Worm (Caenorhabditis elegans) whole organism, L4/young adult: ENCODE results near the gene idpp-5.
A peak's percentile ranks its signal among the peaks of the same experiment; 100 is the strongest.

ENCODE experiments used
- W03F9.2 ChIP-seq: fragments of 150-350 bp; optimal IDR thresholded peaks from 2 replicates; lab custom pipeline; 2014; ENCODE audit warnings: missing biosample characterization, missing genetic modification characterization
- dao-5 ChIP-seq: sonication (generic microtip); optimal IDR thresholded peaks from 2 replicates; lab custom pipeline; 2016; ENCODE audit warnings: missing genotype, missing genetic modification characterization, moderate library complexity, missing compliant biosample characterization
- him-1 ChIP-seq: sonication (generic microtip); optimal IDR thresholded peaks from 2 replicates; lab custom pipeline; 2016; ENCODE audit warnings: missing genotype, missing genetic modification reagents, missing genetic modification characterization, missing compliant biosample characterization

idpp-5 gene

ce11 chrX:3824907-3825689 is 32.5 kb upstream of the idpp-5 start:
- TF ChIP-seq him-1 (no peak), W03F9.2 (tag; lab: Kevin White, UChicago) (no peak), dao-5 (no peak)

ce11 chrX:3824443-3824842 is 31.8 kb upstream of the idpp-5 start:
- TF ChIP-seq W03F9.2 (tag; lab: Kevin White, UChicago) (no peak), him-1 (no peak), dao-5 (no peak)

- no peak for TF ChIP-seq him-1
- TF ChIP-seq W03F9.2 (tag; lab: Kevin White, UChicago): no peak
- TF ChIP-seq dao-5: no peak
Observed at ce11 chrX:3823869-3824268, 31.3 kb upstream of the idpp-5 start.

- TF ChIP-seq him-1: no peak
- no peak for TF ChIP-seq dao-5
- TF ChIP-seq W03F9.2 (tag; lab: Kevin White, UChicago): no peak
Observed at ce11 chrX:3822061-3822460, 29.4 kb upstream of the idpp-5 start.

- TF ChIP-seq W03F9.2 (tag; lab: Kevin White, UChicago): no peak
Observed at ce11 chrX:3821609-3822008, 29.0 kb upstream of the idpp-5 start.

ce11 chrX:3820666-3821065 is 28.1 kb upstream of the idpp-5 start:
- TF ChIP-seq him-1 (no peak), W03F9.2 (tag; lab: Kevin White, UChicago) (no peak), dao-5 (no peak)

- TF ChIP-seq him-1: no peak
- no peak for TF ChIP-seq W03F9.2 (tag; lab: Kevin White, UChicago)
- TF ChIP-seq dao-5: no peak
Observed at ce11 chrX:3819697-3820096, 27.1 kb upstream of the idpp-5 start.

- TF ChIP-seq him-1 (no peak), W03F9.2 (tag; lab: Kevin White, UChicago) (no peak), dao-5 (no peak)
Observed at ce11 chrX:3818856-3819524, 26.4 kb upstream of the idpp-5 start.

- TF ChIP-seq dao-5: no peak
- TF ChIP-seq him-1: no peak
Observed at ce11 chrX:3814827-3815226, 22.2 kb upstream of the idpp-5 start.

- TF ChIP-seq dao-5 (no peak), W03F9.2 (tag; lab: Kevin White, UChicago) (no peak), him-1 (no peak)
Observed at ce11 chrX:3807166-3807565, 14.6 kb upstream of the idpp-5 start, which contains the start of gene F35A5.1. F35A5.1 (plus strand) TSS chrX:3807466.

ce11 chrX:3804837-3805236 is 12.2 kb upstream of the idpp-5 start, which contains the start of gene F35A5.2:
F35A5.2 (plus strand) TSS chrX:3805137.
- TF ChIP-seq dao-5 (no peak), W03F9.2 (tag; lab: Kevin White, UChicago) (no peak), him-1 (no peak)

- TF ChIP-seq dao-5 (no peak), him-1 (peak; percentile 20), W03F9.2 (tag; lab: Kevin White, UChicago) (peak; percentile 52)
Observed at ce11 chrX:3803314-3803713, 10.7 kb upstream of the idpp-5 start, which contains the start of gene F35A5.8. F35A5.8 (minus strand) TSS chrX:3803464.

- TF ChIP-seq dao-5: no peak
- TF ChIP-seq him-1: no peak
- no peak for TF ChIP-seq W03F9.2 (tag; lab: Kevin White, UChicago)
Observed at ce11 chrX:3802743-3803142, 10.1 kb upstream of the idpp-5 start.

ce11 chrX:3798288-3798687 is 5.7 kb upstream of the idpp-5 start:
- TF ChIP-seq W03F9.2 (tag; lab: Kevin White, UChicago): no peak
- TF ChIP-seq dao-5: no peak
- TF ChIP-seq him-1: no peak

- TF ChIP-seq dao-5: no peak
- TF ChIP-seq W03F9.2 (tag; lab: Kevin White, UChicago): no peak
- TF ChIP-seq him-1: no peak
Observed at ce11 chrX:3797882-3798281, 5.3 kb upstream of the idpp-5 start, which contains the start of gene abu-10. abu-10 (plus strand) TSS chrX:3798182.
